Worm (Caenorhabditis elegans) whole organism, L4/young adult: ENCODE data around the gene spp-21.

ENCODE experiments used
- W03F9.2 ChIP-seq: fragments of 150-350 bp; optimal IDR thresholded peaks from 2 replicates; lab custom pipeline; 2014; ENCODE audit warnings: missing biosample characterization, missing genetic modification characterization
- dao-5 ChIP-seq: sonication (generic microtip); optimal IDR thresholded peaks from 2 replicates; lab custom pipeline; 2016; ENCODE audit warnings: missing genotype, missing genetic modification characterization, moderate library complexity, missing compliant biosample characterization
- him-1 ChIP-seq: sonication (generic microtip); optimal IDR thresholded peaks from 2 replicates; lab custom pipeline; 2016; ENCODE audit warnings: missing genotype, missing genetic modification reagents, missing genetic modification characterization, missing compliant biosample characterization

The spp-21 gene

DNA sequence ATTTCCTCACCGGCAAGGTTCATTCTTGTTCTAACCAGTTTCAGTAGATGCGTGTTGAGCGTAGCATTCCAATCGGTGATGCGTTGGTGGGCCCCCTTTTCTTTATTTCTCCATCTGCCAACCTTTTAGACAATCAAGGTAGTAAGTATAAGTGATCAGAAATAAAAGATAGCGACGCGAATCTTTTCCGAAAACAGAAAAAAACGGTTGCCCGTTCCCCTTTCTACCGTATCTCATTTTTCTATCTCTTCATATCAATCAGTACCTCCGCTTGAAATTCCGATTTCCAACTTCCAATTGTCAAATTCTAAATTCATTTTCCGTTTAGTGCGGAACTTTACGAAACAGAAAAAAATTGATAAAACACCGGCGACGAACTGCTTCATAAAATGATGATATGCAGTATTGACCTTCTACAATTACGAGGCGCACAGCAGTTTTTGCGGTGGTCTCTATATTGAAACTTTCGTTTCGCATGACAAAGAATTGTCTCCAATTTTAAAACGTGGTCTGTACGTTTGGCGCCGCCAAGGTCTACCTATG is 10.5 kb upstream of the spp-21 start:
- no peak for TF ChIP-seq dao-5
- TF ChIP-seq W03F9.2, result no peak
- no peak for TF ChIP-seq him-1

DNA sequence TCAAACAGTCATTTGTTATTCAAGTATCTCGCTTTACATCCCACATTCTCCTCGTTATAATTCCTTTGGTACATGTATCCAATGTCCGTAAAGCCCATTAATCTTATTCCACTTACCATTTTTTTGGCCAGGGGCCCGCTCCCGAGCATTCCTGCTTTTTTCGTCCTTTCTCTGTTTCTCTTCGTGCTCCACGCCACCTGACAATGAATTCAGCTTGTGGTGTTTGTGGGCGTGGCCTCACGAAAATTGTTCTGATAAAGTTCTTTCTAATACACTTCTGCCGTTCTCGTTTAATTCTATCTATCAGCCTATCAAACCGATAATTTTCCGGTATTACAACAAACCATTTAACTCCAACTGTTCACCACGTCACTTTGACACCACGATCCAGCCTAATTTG is 9.9 kb upstream of the spp-21 start:
- TF ChIP-seq him-1 (peak; percentile 52), dao-5 (no peak), W03F9.2 (no peak)

DNA sequence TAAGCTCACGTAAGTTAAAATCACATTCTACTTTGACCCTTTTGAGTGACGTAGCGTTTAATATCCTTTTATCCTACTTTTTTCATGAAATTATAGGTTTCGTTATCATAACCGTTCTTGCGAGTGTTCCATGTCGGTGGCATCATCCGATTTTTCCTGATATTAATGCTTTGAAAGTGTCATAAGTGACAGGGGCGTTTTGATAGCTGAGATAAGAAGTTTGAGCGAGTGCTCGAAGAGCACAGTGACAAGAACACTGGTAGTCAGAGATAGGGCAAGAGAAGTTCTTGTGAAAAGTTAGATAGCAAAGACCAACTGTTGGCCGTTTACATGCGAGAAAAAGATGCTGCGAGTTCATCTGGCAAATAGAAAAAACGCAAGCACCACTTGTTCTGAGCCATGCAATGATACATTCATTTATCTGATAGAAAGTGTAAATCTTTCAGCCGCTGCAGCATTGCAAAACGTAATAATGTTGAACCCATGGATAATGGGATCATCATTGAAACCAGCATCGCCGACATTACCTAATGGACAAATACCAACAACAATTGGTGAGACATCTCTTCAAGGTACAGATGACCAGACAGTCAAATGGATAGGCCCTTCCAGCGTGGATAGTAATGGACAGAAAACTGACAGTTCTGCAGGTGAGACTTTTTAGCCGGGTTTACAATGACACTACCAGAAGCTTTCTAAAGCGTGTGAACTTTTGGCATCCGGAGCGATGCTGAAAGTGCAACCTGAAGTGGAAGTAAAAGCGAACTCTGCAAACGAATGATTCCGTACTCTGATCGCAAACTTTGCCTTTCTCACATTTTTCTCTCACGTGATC is 8.7 kb upstream of the spp-21 start:
- TF ChIP-seq dao-5, result no peak
- TF ChIP-seq him-1, result no peak
- no peak for TF ChIP-seq W03F9.2

DNA sequence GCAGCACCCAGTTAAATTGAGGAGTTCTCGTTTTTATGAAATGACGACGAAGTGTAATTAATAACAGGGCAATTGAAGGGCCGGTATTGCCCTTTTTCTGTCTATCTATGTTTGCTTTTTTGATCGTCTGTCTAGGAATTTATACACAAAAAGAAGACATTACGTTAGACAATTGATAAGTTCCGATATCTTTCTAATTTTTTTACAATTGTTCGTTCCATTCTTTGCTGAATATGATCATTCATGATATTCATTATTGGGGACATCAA is 8.2 kb upstream of the spp-21 start:
- TF ChIP-seq W03F9.2 (no peak), him-1 (no peak), dao-5 (no peak)

DNA sequence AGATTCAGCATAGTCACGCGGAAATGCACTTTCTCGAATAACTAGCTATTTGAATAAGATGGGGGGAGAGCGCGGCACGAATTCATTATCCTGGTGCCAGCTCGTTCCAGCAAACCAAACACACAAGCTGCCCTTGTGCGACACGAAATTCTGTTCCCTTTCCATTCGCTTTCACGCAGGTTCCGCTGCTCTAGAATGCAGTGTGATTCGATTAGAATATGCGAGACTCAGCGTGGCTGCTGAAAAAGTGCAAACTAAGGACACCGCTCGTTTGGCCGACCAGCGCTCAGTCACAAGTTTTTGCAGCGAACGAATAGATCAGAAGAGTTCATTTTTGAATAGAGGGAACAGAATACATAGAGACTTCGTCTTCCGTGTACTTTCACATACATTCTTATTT is 7.8 kb upstream of the spp-21 start:
- no peak for TF ChIP-seq W03F9.2
- TF ChIP-seq him-1, result no peak
- no peak for TF ChIP-seq dao-5

DNA sequence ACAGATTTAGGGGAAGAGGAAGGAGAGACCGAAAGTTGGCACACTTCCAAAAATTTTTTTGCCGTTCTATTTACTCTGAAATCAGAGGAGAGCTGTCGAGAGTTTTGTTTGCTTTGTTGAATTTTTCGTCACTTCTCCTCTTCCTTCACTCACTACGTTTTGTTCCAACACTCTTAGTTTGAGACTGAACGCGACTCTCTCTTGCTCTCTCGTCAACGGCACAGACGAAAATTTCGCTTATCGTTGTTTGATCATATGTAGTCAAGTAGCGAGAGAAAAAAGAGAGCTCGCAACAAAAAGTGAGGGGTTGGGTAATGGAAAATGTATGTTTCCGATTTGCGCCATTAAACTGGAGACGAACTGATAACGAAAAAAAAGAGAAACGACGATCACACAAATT is 7.3 kb upstream of the spp-21 start:
- no peak for TF ChIP-seq W03F9.2
- TF ChIP-seq dao-5, result no peak
- TF ChIP-seq him-1, result no peak

DNA sequence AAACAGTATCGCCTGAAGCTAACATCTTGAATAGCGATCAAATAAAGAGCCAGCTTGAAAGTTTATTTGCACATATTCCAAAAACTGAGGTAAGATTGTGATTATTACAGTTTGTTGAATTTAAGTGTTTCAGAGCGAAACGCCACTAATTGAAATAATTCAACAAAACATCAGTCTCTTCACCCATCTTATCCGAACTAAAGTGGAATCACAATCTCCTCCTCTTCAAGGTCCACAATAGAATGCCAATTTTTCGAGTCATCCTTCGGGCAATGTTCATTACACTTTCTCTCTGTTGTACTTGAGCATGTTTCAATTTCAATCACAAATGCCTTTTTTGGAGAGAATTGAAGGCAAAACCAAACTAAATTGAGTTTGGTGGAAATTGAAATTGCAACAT is 5.9 kb upstream of the spp-21 start:
- TF ChIP-seq him-1, result no peak
- TF ChIP-seq W03F9.2, result no peak
- TF ChIP-seq dao-5, result no peak

DNA sequence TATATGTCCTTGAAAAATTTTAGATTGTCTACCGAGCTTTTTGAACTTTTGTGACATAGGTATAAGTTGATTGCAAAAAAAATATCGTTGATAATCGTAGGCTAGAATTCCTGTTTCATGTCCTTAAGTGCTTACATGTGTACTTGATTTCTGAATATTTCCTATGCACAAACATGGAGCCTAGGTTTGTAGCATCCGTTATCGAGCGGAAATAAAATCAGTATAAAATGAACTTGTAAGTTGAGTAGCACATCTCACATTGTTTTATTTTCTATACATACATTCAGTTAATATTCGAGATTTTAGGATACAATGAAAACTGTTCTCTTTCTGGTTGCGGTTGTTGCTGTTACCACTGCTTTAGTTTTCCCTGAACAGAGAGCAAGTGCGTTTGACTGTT is 2.4 kb upstream of the spp-21 start, which contains the start of gene spp-9:
Gene spp-9, plus strand, starts transcription at position 301 of the 400 bp plus-strand sequence.
- TF ChIP-seq W03F9.2, result no peak

DNA sequence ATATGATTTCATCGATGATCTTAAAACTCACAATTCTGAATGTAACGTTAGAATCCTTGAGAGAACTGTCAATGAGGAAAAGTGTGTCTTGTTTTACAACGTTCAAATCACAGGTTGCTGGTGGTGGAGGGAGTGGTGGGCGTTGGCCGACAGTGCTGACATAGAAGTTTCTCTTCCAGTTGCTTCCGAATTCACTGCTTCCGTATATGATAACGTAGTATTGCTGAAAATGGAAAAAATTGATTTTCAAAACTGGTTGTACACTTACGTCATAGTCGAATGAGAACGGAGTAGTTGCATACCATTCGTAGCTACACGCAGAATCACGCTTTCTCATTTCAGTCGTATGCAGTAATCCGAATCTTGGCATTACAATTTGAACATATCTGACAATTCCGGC is 1.9 kb downstream of the spp-21 start:
- TF ChIP-seq dao-5 (no peak), him-1 (no peak), W03F9.2 (no peak)

DNA sequence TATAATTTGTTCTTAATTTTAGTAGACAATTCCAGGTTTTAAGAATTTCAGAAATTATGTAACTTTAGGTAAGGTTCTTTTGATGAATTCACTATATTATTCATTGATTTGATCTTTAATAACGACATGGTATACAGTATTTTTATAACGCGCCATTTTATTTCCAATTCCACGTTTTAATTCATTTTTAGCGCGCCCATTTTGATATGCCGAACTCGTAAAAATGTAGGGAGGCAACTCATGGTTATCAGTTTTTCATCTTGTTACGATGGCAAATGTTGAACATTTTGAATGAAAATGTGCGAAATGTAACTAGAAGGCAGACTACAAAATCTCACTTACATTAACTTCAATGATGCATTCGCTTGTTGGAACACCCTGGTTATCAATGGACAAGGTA is 8.9 kb downstream of the spp-21 start:
- TF ChIP-seq dao-5 (no peak), W03F9.2 (no peak), him-1 (no peak)

DNA sequence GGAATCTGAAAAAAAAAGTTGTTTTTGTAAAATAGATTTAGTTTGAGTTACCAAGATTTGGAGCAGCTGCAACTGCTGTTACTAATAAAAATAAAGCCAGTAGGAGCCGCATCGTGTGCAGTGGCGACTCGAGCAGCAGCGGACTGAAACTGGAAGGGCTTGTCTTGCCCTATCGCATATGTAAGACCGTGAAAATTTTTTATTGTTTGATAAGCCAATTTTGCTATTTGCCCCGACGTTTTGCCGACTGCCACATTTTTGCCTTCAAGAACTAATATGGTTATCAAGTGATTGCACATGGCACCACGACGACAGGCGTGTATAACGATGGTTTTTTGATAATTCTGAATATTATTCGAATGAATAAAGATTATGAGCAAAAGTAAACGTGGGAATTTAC is 9.8 kb downstream of the spp-21 start, which contains the start of gene T25C12.3:
Gene T25C12.3, minus strand, starts transcription at position 262 of the 400 bp plus-strand sequence.
- no peak for TF ChIP-seq W03F9.2
- no peak for TF ChIP-seq dao-5
- no peak for TF ChIP-seq him-1

DNA sequence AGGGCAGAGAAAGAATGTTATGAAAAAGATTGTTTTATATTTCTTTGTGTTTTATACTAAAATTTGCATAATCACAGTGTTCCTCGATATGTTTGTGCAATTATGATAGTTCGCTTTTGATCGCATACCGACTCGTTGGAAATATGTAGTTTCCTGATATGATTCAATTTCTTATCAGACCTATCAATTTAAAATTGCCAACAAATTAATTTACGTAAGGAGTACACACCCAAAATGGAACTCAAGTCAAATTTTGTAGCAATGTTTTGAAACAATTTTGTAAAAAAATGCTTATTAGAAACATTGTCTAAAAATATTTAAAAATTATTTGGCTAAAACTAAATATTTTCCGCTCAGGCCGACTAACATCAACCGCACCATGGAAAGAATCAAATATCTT is 10.7 kb downstream of the spp-21 start:
- no peak for TF ChIP-seq W03F9.2
- no peak for TF ChIP-seq dao-5
- TF ChIP-seq him-1, result no peak

DNA sequence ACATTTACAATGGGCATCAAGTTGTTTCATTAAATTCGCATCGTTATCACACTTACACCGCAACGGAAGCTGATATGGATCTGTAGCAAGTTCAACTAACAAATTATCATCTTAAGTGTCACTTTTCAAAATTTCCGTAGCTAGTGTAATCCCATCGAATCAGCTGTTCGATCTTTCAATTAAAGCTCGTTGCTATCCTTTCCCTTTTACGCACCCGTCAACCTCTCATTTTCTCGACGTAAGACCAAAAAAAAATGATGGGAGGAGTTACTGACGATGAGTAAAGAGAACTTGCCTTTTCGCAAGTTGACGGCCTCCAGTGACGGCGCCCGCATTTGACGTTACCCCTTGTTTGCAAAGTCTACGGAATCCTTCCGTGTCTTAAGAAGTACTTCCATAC is 12.0 kb downstream of the spp-21 start, which contains the start of gene F29G6.1:
Gene F29G6.1, plus strand, starts transcription at position 301 of the 400 bp plus-strand sequence.
- no peak for TF ChIP-seq him-1
- no peak for TF ChIP-seq dao-5
- TF ChIP-seq W03F9.2, result no peak

DNA sequence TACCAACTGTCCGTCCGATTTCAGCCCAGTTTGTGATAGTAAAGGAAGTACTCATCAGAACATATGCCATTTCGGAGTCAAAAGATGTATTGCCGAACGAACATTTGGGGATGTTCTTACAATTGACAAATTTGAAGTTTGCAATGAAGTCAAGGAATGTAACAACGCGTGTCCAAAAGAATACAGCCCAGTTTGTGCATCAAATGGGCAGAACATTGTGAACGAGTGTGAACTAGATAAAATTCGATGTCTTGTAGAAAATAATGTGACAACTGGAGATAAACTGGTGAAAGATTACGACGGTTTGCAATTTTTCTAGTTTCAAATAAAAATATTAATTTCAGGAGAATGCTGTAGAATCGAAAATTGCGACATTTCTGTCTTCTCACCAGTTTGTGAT is 17.9 kb downstream of the spp-21 start:
- TF ChIP-seq W03F9.2 (no peak), him-1 (no peak), dao-5 (no peak)

DNA sequence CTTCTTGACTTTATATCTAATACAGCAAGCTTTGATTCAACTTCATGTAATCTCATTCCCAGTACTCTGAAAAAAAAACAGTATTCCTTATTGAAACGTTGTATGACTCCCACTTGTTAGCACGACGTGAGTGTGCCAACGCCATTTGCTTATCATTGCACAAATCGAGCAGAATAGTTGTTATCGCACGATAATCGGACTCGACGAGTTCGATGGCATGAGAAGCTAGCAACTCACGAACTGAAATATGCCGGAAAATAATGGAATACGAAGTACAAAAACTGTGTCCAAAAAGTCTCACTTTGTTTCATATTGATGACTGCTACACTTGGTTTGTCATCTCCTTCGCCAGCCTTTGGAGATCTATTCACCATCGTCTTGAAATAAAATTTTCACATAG is 19.6 kb downstream of the spp-21 start:
- no peak for TF ChIP-seq W03F9.2
- no peak for TF ChIP-seq dao-5
- no peak for TF ChIP-seq him-1

DNA sequence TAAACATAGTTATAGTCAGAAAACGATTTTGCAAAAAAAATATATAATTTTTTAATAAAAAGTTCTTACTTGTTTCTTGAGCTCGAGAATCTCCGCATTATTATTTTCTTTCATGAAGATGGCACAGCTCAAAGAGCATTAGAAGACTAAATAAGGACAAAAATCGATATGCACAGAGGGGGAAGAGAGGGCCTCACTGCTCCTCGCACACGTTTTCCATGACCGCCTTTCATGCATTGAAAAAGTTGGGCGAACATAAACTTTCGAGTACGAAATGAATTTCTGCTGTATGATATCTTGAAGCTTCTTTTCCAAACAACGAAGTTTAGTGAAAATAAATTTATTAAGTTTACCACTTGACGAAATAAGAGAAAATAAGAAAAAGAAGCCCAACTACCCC is 21.3 kb downstream of the spp-21 start, which contains the start of gene ccdc-149:
Gene ccdc-149, minus strand, starts transcription at position 221 of the 400 bp plus-strand sequence.
- TF ChIP-seq dao-5 (no peak), him-1 (no peak), W03F9.2 (no peak)

DNA sequence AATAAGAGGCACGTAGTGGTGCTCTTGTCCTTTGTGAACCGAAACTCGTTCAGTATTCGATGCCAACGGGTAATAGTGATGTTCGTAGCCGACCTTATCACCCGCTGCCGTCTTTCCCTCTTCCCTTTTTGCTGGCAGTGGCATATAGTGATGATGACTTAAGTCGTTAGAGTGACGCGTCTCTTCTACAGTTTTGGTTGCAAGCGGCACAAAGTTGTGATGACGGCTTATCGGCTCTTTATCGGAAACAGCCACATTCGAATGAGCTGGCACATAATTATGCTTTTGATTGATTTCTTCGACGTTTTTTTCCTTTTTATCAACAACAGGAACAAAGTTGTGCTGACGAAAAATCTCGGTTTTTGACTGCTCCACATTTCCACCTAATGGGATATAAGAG is 25.5 kb downstream of the spp-21 start:
- TF ChIP-seq W03F9.2 (no peak), him-1 (no peak), dao-5 (no peak)
